Worm (Caenorhabditis elegans) whole organism, midembryonic: ENCODE measurements around the gene exc-5.

Experiments used
- T22C8.4 ChIP-seq: fragments of 200-800 bp; sonication (Bioruptor generic); IDR thresholded peaks from 2 replicates; pipeline ENCODE4 v1.3.6; 2022; ENCODE audit warnings: missing genetic modification characterization, missing compliant biosample characterization
- cog-1 ChIP-seq: sonication (generic microtip); optimal IDR thresholded peaks from 2 replicates; lab custom pipeline; 2016; ENCODE audit warnings: missing genetic modification characterization, missing compliant biosample characterization
- flt-1 ChIP-seq: fragments of 200-800 bp; sonication (Bioruptor generic); IDR thresholded peaks from 2 replicates; pipeline ENCODE4 v1.3.6; 2022; ENCODE audit warnings: missing genetic modification characterization, missing compliant biosample characterization
- klf-2 ChIP-seq: fragments of 200-800 bp; sonication (Bioruptor generic); conservative IDR thresholded peaks from 2 replicates; pipeline ENCODE4 v1.3.6; 2022; ENCODE audit warnings: missing genetic modification reagents, missing genetic modification characterization, missing compliant biosample characterization
- med-1 ChIP-seq: sonication (generic microtip); optimal IDR thresholded peaks from 2 replicates; lab custom pipeline; 2017; ENCODE audit warnings: missing genetic modification characterization, mild to moderate bottlenecking, missing compliant biosample characterization, antibody characterized with exemption, missing genetic modification reagents; ENCODE audit not compliant: insufficient read depth
- ref-1 ChIP-seq: fragments of 200-800 bp; sonication (Bioruptor generic); conservative IDR thresholded peaks from 2 replicates; pipeline ENCODE4 v1.3.6; 2022; ENCODE audit warnings: missing genetic modification reagents, missing genetic modification characterization, missing compliant biosample characterization
- tab-1 ChIP-seq: fragments of 200-800 bp; sonication (Bioruptor generic); IDR thresholded peaks from 2 replicates; pipeline ENCODE4 v1.3.6; 2022; ENCODE audit warnings: missing genetic modification characterization, missing compliant biosample characterization
- ztf-23 ChIP-seq: fragments of 200-800 bp; sonication (Bioruptor generic); IDR thresholded peaks from 2 replicates; pipeline ENCODE4 v1.3.6; 2022; ENCODE audit warnings: missing genetic modification reagents, missing genetic modification characterization, missing compliant biosample characterization
- ztf-29 ChIP-seq: fragments of 200-800 bp; sonication (Bioruptor generic); IDR thresholded peaks from 2 replicates; pipeline ENCODE4 v1.3.6; 2022; ENCODE audit warnings: missing genetic modification reagents, missing genetic modification characterization, missing compliant biosample characterization

The exc-5 gene

ce11 chrIV:8819471-8819870 lies 6.0 kb upstream of the exc-5 start:
- TF ChIP-seq T22C8.4 (GFP tag; lab: Robert Waterston, UW) (no peak), tab-1 (GFP tag; lab: Robert Waterston, UW) (no peak), ztf-29 (GFP tag; lab: Robert Waterston, UW) (no peak), ref-1 (no peak), med-1 (GFP tag; lab: Kevin White, UChicago) (no peak), cog-1 (tag; lab: Kevin White, UChicago) (no peak), ztf-23 (GFP tag; lab: Robert Waterston, UW) (no peak), klf-2 (no peak), flt-1 (GFP tag; lab: Robert Waterston, UW) (no peak)

- no peak for TF ChIP-seq ztf-29 (GFP tag; lab: Robert Waterston, UW)
- TF ChIP-seq klf-2 = no peak
- TF ChIP-seq tab-1 (GFP tag; lab: Robert Waterston, UW) = no peak
- TF ChIP-seq med-1 (GFP tag; lab: Kevin White, UChicago) = no peak
- no peak for TF ChIP-seq ztf-23 (GFP tag; lab: Robert Waterston, UW)
- no peak for TF ChIP-seq ref-1
- no peak for TF ChIP-seq flt-1 (GFP tag; lab: Robert Waterston, UW)
- no peak for TF ChIP-seq T22C8.4 (GFP tag; lab: Robert Waterston, UW)
- TF ChIP-seq cog-1 (tag; lab: Kevin White, UChicago) = no peak
These were observed 4.2 kb upstream of the exc-5 start, which contains the start of gene T28C6.10 for ce11 chrIV:8817639-8818038. TSS of gene T28C6.10 (plus strand) at chrIV:8817939.

ce11 chrIV:8816617-8817016 lies 3.1 kb upstream of the exc-5 start:
- no peak for TF ChIP-seq tab-1 (GFP tag; lab: Robert Waterston, UW)
- no peak for TF ChIP-seq cog-1 (tag; lab: Kevin White, UChicago)
- 0 out of 2 replicates have a peak, but pooled peaks have one; percentile 10 for TF ChIP-seq ztf-23 (GFP tag; lab: Robert Waterston, UW)
- TF ChIP-seq T22C8.4 (GFP tag; lab: Robert Waterston, UW) = no peak
- TF ChIP-seq ref-1 = no peak
- no peak for TF ChIP-seq med-1 (GFP tag; lab: Kevin White, UChicago)
- TF ChIP-seq flt-1 (GFP tag; lab: Robert Waterston, UW) = 0 out of 2 replicates have a peak, but pooled peaks have one; percentile 20

ce11 chrIV:8816029-8816428 lies 2.6 kb upstream of the exc-5 start, which contains the start of gene grsp-2:
TSS of gene grsp-2 (plus strand) at chrIV:8816329.
- TF ChIP-seq klf-2 = no peak
- TF ChIP-seq flt-1 (GFP tag; lab: Robert Waterston, UW) = no peak
- no peak for TF ChIP-seq ref-1
- no peak for TF ChIP-seq med-1 (GFP tag; lab: Kevin White, UChicago)

ce11 chrIV:8815162-8815561 lies 1.7 kb upstream of the exc-5 start:
- no peak for TF ChIP-seq ztf-29 (GFP tag; lab: Robert Waterston, UW)

- TF ChIP-seq ztf-23 (GFP tag; lab: Robert Waterston, UW) = no peak
- no peak for TF ChIP-seq klf-2
- no peak for TF ChIP-seq flt-1 (GFP tag; lab: Robert Waterston, UW)
- TF ChIP-seq T22C8.4 (GFP tag; lab: Robert Waterston, UW) = no peak
- TF ChIP-seq ref-1 = no peak
- no peak for TF ChIP-seq tab-1 (GFP tag; lab: Robert Waterston, UW)
- no peak for TF ChIP-seq cog-1 (tag; lab: Kevin White, UChicago)
- no peak for TF ChIP-seq ztf-29 (GFP tag; lab: Robert Waterston, UW)
- no peak for TF ChIP-seq med-1 (GFP tag; lab: Kevin White, UChicago)
These were observed 6.1 kb downstream of the exc-5 start for ce11 chrIV:8807327-8807726.

- TF ChIP-seq med-1 (GFP tag; lab: Kevin White, UChicago) (no peak), T22C8.4 (GFP tag; lab: Robert Waterston, UW) (no peak), flt-1 (GFP tag; lab: Robert Waterston, UW) (no peak), tab-1 (GFP tag; lab: Robert Waterston, UW) (no peak), ztf-29 (GFP tag; lab: Robert Waterston, UW) (no peak), klf-2 (no peak)
These were observed 15.2 kb downstream of the exc-5 start, which contains the start of gene clec-182 for ce11 chrIV:8798255-8798654. TSS of gene clec-182 (minus strand) at chrIV:8798355.

- TF ChIP-seq ref-1 = no peak
- no peak for TF ChIP-seq klf-2
- no peak for TF ChIP-seq ztf-23 (GFP tag; lab: Robert Waterston, UW)
- no peak for TF ChIP-seq flt-1 (GFP tag; lab: Robert Waterston, UW)
- TF ChIP-seq T22C8.4 (GFP tag; lab: Robert Waterston, UW) = no peak
- no peak for TF ChIP-seq tab-1 (GFP tag; lab: Robert Waterston, UW)
- TF ChIP-seq med-1 (GFP tag; lab: Kevin White, UChicago) = no peak
- TF ChIP-seq ztf-29 (GFP tag; lab: Robert Waterston, UW) = no peak
- no peak for TF ChIP-seq cog-1 (tag; lab: Kevin White, UChicago)
These were observed 17.2 kb downstream of the exc-5 start for ce11 chrIV:8796246-8796645.

- no peak for TF ChIP-seq med-1 (GFP tag; lab: Kevin White, UChicago)
These were observed 18.4 kb downstream of the exc-5 start for ce11 chrIV:8794895-8795665.

- no peak for TF ChIP-seq T22C8.4 (GFP tag; lab: Robert Waterston, UW)
- no peak for TF ChIP-seq ztf-29 (GFP tag; lab: Robert Waterston, UW)
These were observed 20.2 kb downstream of the exc-5 start for ce11 chrIV:8793223-8793622.
